Worm (Caenorhabditis elegans) whole organism, L2 larva: ENCODE results near the gene ceh-90.
A peak's percentile ranks its signal among the peaks of the same experiment; 100 is the strongest.

Experiments
- C34F6.9 ChIP-seq: fragments of 150-350 bp; optimal IDR thresholded peaks from 2 replicates; lab custom pipeline; 2014; ENCODE audit warnings: missing biosample characterization, missing genetic modification characterization
- F13H6.1 ChIP-seq: sonication (generic microtip); optimal IDR thresholded peaks from 2 replicates; lab custom pipeline; 2016; ENCODE audit warnings: missing genetic modification characterization, missing compliant biosample characterization
- R02D3.7 ChIP-seq: fragments of 150-350 bp; optimal IDR thresholded peaks from 2 replicates; lab custom pipeline; 2014; ENCODE audit warnings: missing biosample characterization, missing genetic modification characterization
- Y55F3AM.14 ChIP-seq: fragments of 200-800 bp; sonication (Bioruptor generic); optimal IDR thresholded peaks from 2 replicates; lab custom pipeline; 2018; ENCODE audit warnings: mild to moderate bottlenecking, missing genetic modification characterization, missing compliant biosample characterization
- ZK546.5 ChIP-seq: sonication (generic microtip); optimal IDR thresholded peaks from 2 replicates; lab custom pipeline; 2017; ENCODE audit warnings: missing biosample characterization, missing genetic modification characterization
- alr-1 ChIP-seq: fragments of 150-350 bp; optimal IDR thresholded peaks from 2 replicates; lab custom pipeline; 2014; ENCODE audit warnings: missing biosample characterization, missing genetic modification characterization
- ceh-16 ChIP-seq: fragments of 150-350 bp; optimal IDR thresholded peaks from 2 replicates; lab custom pipeline; 2014; ENCODE audit warnings: missing biosample characterization, missing genetic modification characterization
- ceh-82 ChIP-seq: fragments of 150-350 bp; optimal IDR thresholded peaks from 2 replicates; lab custom pipeline; 2014; ENCODE audit warnings: missing biosample characterization, missing genetic modification characterization
- dmd-4 ChIP-seq: sonication (generic microtip); optimal IDR thresholded peaks from 2 replicates; lab custom pipeline; 2017; ENCODE audit warnings: missing biosample characterization, missing genetic modification characterization
- elt-1 ChIP-seq: fragments of 150-350 bp; optimal IDR thresholded peaks from 2 replicates; lab custom pipeline; 2014; ENCODE audit warnings: missing biosample characterization, missing genetic modification characterization
- elt-3 ChIP-seq: sonication (generic microtip); optimal IDR thresholded peaks from 2 replicates; lab custom pipeline; 2017; ENCODE audit warnings: missing biosample characterization, missing genetic modification characterization
- fos-1 ChIP-seq: fragments of 150-350 bp; optimal IDR thresholded peaks from 2 replicates; lab custom pipeline; 2014; ENCODE audit warnings: missing biosample characterization, missing genetic modification characterization
- gmeb-1 ChIP-seq: fragments of 150-350 bp; optimal IDR thresholded peaks from 2 replicates; lab custom pipeline; 2014; ENCODE audit warnings: missing biosample characterization, missing genetic modification characterization
- lin-39 ChIP-seq: fragments of 150-350 bp; optimal IDR thresholded peaks from 2 replicates; lab custom pipeline; 2014; ENCODE audit warnings: missing biosample characterization, missing genetic modification reagents, missing genetic modification characterization
- lsy-2 ChIP-seq, 2 experiments: fragments of 150-350 bp in 1 of 2; sonication (generic microtip) in 1 of 2; optimal IDR thresholded peaks; 2 replicates each; lab custom pipeline; 2014 to 2017; ENCODE audit warnings: missing biosample characterization in 2 of 2, missing genetic modification characterization in 2 of 2
- mab-5 ChIP-seq: fragments of 150-350 bp; optimal IDR thresholded peaks from 2 replicates; lab custom pipeline; 2014; ENCODE audit warnings: missing biosample characterization, missing genetic modification characterization
- mbf-1 ChIP-seq: sonication (generic microtip); optimal IDR thresholded peaks from 2 replicates; lab custom pipeline; 2017; ENCODE audit warnings: missing biosample characterization, missing genetic modification characterization
- nhr-10 ChIP-seq: sonication (generic microtip); optimal IDR thresholded peaks from 2 replicates; lab custom pipeline; 2017; ENCODE audit warnings: missing biosample characterization, missing genetic modification characterization
- nhr-11 ChIP-seq: fragments of 150-350 bp; optimal IDR thresholded peaks from 2 replicates; lab custom pipeline; 2014; ENCODE audit warnings: missing biosample characterization, missing genetic modification characterization
- nhr-12 ChIP-seq: fragments of 150-350 bp; optimal IDR thresholded peaks from 2 replicates; lab custom pipeline; 2014; ENCODE audit warnings: missing biosample characterization, missing genetic modification characterization
- nhr-21 ChIP-seq: fragments of 150-350 bp; optimal IDR thresholded peaks from 2 replicates; lab custom pipeline; 2014; ENCODE audit warnings: missing biosample characterization, missing genetic modification characterization
- nhr-237 ChIP-seq: fragments of 150-350 bp; optimal IDR thresholded peaks from 2 replicates; lab custom pipeline; 2014; ENCODE audit warnings: missing biosample characterization, missing genetic modification characterization
- nhr-25 ChIP-seq: fragments of 150-350 bp; sonication (generic microtip); optimal IDR thresholded peaks from 3 replicates; lab custom pipeline; 2014; ENCODE audit warnings: missing biosample characterization, missing genetic modification characterization
- nhr-6 ChIP-seq: fragments of 150-350 bp; optimal IDR thresholded peaks from 2 replicates; lab custom pipeline; 2014; ENCODE audit warnings: missing biosample characterization, missing genetic modification characterization
- sem-4 ChIP-seq: fragments of 150-350 bp; optimal IDR thresholded peaks from 2 replicates; lab custom pipeline; 2014; ENCODE audit warnings: missing biosample characterization, missing genetic modification reagents, missing genetic modification characterization
- sma-3 ChIP-seq: sonication (generic microtip); optimal IDR thresholded peaks from 2 replicates; lab custom pipeline; 2016; ENCODE audit warnings: missing genetic modification reagents, missing genetic modification characterization, missing compliant biosample characterization
- sma-9 ChIP-seq, 2 experiments: fragments of 150-350 bp in 1 of 2; sonication (generic microtip) in 1 of 2; optimal IDR thresholded peaks; 2 replicates each; lab custom pipeline; 2014 to 2016; ENCODE audit warnings: missing genetic modification characterization in 2 of 2, mild to moderate bottlenecking in 1 of 2, missing biosample characterization in 1 of 2, missing compliant biosample characterization in 1 of 2, missing genetic modification reagents in 1 of 2, moderate library complexity in 1 of 2
- snpc-4 ChIP-seq: fragments of 150-350 bp; optimal IDR thresholded peaks from 2 replicates; lab custom pipeline; 2014; ENCODE audit warnings: missing biosample characterization, missing genetic modification characterization
- unc-39 ChIP-seq: fragments of 150-350 bp; optimal IDR thresholded peaks from 2 replicates; lab custom pipeline; 2014; ENCODE audit warnings: missing biosample characterization, missing genetic modification characterization
- unc-55 ChIP-seq: fragments of 150-350 bp; sonication (generic microtip); optimal IDR thresholded peaks from 3 replicates; lab custom pipeline; 2014; ENCODE audit warnings: missing biosample characterization, missing genetic modification reagents, missing genetic modification characterization
- unc-62 ChIP-seq: fragments of 150-350 bp; optimal IDR thresholded peaks from 2 replicates; lab custom pipeline; 2014; ENCODE audit warnings: missing biosample characterization, missing genetic modification reagents, missing genetic modification characterization
- ztf-1 ChIP-seq: fragments of 200-800 bp; sonication (Bioruptor generic); conservative IDR thresholded peaks from 2 replicates; pipeline ENCODE4 v1.3.6; 2022; ENCODE audit warnings: missing genetic modification characterization, missing compliant biosample characterization
- ztf-4 ChIP-seq: fragments of 150-350 bp; optimal IDR thresholded peaks from 2 replicates; lab custom pipeline; 2014; ENCODE audit warnings: missing biosample characterization, missing genetic modification characterization

Gene ceh-90

DNA sequence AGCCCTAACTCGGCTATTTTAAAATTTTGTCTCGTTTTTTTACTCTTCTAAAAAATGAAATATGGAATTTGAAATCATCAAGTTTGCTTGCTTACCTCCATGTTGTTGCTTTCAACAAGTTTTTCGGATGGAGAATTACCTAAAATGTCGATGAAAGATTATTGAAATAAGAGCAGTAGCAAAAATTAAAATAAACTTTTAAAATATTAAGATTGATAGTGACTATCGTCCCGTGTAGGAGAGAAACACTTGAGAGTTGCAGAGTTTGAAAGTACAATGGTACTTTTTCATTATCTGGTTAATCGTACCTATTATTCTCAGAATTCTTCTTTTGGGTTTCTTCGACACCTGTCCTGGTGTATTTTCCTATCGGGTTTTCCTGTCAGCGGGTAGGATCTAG, at the start of gene ceh-90:
TSS of gene ceh-90 (minus strand) at position 101 of the 400 bp plus-strand sequence.
- TF ChIP-seq nhr-25: no peak
- no peak for TF ChIP-seq alr-1 (tag; lab: Kevin White, UChicago)
- no peak for TF ChIP-seq snpc-4
- TF ChIP-seq dmd-4 (tag; lab: Kevin White, UChicago): no peak
- no peak for TF ChIP-seq fos-1 (tag; lab: Kevin White, UChicago)
- TF ChIP-seq ztf-4 (tag; lab: Kevin White, UChicago): no peak
- TF ChIP-seq unc-62 (GFP tag; lab: Kevin White, UChicago): no peak
- no peak for TF ChIP-seq R02D3.7 (tag; lab: Kevin White, UChicago)
- TF ChIP-seq nhr-10 (tag; lab: Kevin White, UChicago): no peak
- TF ChIP-seq elt-3 (tag; lab: Kevin White, UChicago): no peak
- TF ChIP-seq C34F6.9 (tag; lab: Kevin White, UChicago): no peak
- TF ChIP-seq nhr-21 (tag; lab: Kevin White, UChicago): no peak
- TF ChIP-seq, all 48 proteins: peak for 0

DNA sequence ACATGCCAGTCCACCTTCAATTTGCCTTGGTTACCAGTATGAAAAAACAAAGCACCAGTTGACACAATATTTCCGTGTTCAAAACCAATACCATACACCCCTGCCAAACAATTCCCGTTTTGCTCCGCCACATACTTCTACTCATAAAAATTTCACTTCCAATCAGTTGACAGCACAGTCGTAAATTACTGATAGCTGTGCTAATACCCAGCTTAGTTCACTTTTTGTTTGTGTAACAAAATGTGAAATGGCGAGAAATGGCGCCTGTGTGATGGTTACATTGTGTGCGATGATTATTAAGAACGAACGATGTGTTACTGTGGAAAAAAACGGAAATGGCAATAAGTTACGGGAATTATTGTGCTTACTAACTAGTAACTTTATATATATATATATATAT, 49.5 kb upstream of the ceh-90 start:
- TF ChIP-seq fos-1 (tag; lab: Kevin White, UChicago) (peak; percentile 67), Y55F3AM.14 (GFP tag; lab: Kevin White, UChicago) (no peak)

DNA sequence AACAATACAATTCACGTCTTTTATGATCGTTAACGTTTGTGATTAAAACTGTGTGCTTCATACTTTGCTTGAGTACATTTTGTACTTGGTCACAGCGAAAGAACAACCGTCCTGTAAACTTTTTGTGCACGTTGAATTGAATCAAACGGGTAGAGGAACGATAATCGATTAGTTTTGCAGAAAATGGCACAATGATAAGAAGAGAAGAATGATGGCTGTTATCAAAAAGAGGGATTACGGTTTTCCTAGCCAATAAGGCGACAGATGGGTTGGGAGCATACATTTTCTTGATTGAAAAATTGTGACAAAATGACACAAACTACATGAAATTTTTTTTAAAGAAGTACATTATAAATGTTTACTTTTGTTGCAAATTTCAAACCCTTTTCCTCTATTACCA, 37.4 kb upstream of the ceh-90 start:
- TF ChIP-seq elt-3 (tag; lab: Kevin White, UChicago) (no peak), lin-39 (tag; lab: Kevin White, UChicago) (no peak), nhr-12 (no peak), nhr-6 (tag; lab: Kevin White, UChicago) (no peak), sma-3 (GFP tag; lab: Kevin White, UChicago) (no peak), gmeb-1 (peak; percentile 32), ceh-16 (tag; lab: Kevin White, UChicago) (no peak), sma-9 (GFP tag; optimal IDR thresholded peaks at IDR 0.05; lab: Kevin White, UChicago) (peak; percentile 72), sma-9 (tag; optimal IDR thresholded peaks at IDR 0.05; lab: Kevin White, UChicago) (no peak), fos-1 (tag; lab: Kevin White, UChicago) (peak; percentile 42), C34F6.9 (tag; lab: Kevin White, UChicago) (no peak), nhr-237 (tag; lab: Kevin White, UChicago) (no peak), ceh-82 (no peak), lsy-2 (tag; optimal IDR thresholded peaks at IDR 0.05; lab: Kevin White, UChicago) (peak in 1 of 2 experiments; percentile 45), unc-55 (GFP tag; lab: Kevin White, UChicago) (no peak)

DNA sequence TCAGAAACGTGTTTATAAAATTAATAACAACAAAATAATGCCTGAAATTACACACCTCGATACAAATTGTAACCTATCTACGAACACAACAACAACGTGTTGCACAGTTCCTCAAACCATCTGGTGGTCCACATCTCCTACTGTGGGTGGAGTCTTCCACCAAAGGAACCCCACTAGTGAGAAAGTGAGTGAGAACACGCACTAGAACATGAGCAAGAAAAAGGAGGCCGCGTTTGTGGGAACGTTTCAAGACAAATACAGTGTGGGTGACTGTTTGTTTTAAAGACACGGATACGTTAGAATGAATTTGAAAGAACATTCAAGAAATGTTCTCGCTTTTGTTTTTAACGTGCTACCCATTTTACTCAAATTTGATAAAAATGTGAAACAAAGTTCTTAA, 29.7 kb upstream of the ceh-90 start, which contains the start of gene ceh-36:
TSS of gene ceh-36 (minus strand) at position 101 of the 400 bp plus-strand sequence.
- no peak for TF ChIP-seq dmd-4 (tag; lab: Kevin White, UChicago)
- no peak for TF ChIP-seq nhr-11 (tag; lab: Kevin White, UChicago)
- TF ChIP-seq R02D3.7 (tag; lab: Kevin White, UChicago): no peak
- TF ChIP-seq unc-55 (GFP tag; lab: Kevin White, UChicago): no peak
- TF ChIP-seq elt-1 (tag; lab: Kevin White, UChicago): no peak
- TF ChIP-seq lsy-2 (tag; optimal IDR thresholded peaks at IDR 0.05; lab: Kevin White, UChicago): no peak

DNA sequence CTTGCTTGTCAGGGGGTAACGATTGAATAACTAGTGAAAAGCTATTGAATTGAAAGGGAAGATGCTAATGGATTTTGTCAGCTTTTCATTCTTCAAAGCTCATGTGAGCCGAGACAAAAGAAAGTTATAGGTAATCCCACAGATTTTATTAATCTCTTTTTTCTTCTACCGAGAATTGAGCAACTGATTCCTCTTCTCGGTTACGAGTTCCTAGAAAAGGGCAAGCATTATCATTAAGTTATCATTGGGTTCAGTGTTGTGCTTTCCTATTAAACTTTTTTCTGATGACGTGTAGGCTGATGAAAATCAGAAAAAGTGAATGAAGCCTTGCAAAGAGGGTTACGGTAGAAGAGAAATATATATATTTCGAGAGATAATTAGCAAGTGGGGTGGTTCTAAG, 28.8 kb upstream of the ceh-90 start:
- TF ChIP-seq sma-3 (GFP tag; lab: Kevin White, UChicago) (no peak), unc-55 (GFP tag; lab: Kevin White, UChicago) (no peak), dmd-4 (tag; lab: Kevin White, UChicago) (no peak), gmeb-1 (no peak), ztf-1 (GFP tag; lab: Robert Waterston, UW) (no peak), mbf-1 (no peak), ztf-4 (tag; lab: Kevin White, UChicago) (no peak), lin-39 (tag; lab: Kevin White, UChicago) (no peak), elt-1 (tag; lab: Kevin White, UChicago) (no peak), mab-5 (tag; lab: Kevin White, UChicago) (no peak), nhr-11 (tag; lab: Kevin White, UChicago) (no peak), sma-9 (GFP tag; optimal IDR thresholded peaks at IDR 0.05; lab: Kevin White, UChicago) (no peak), sma-9 (tag; optimal IDR thresholded peaks at IDR 0.05; lab: Kevin White, UChicago) (no peak), sem-4 (tag; lab: Kevin White, UChicago) (no peak), ZK546.5 (no peak), F13H6.1 (tag; lab: Kevin White, UChicago) (no peak), unc-62 (GFP tag; lab: Kevin White, UChicago) (no peak), fos-1 (tag; lab: Kevin White, UChicago) (no peak), unc-39 (no peak), nhr-21 (tag; lab: Kevin White, UChicago) (no peak)
